Worm (Caenorhabditis elegans) whole organism, L1 larva: ENCODE measurements around the gene nstp-10.

Source experiments
- F16B12.6 ChIP-seq: fragments of 150-350 bp; optimal IDR thresholded peaks from 2 replicates; lab custom pipeline; 2014; ENCODE audit warnings: missing biosample characterization, missing genetic modification characterization
- aha-1 ChIP-seq: fragments of 150-350 bp; optimal IDR thresholded peaks from 2 replicates; lab custom pipeline; 2014; ENCODE audit warnings: missing biosample characterization, missing genetic modification characterization
- blmp-1 ChIP-seq: fragments of 150-350 bp; optimal IDR thresholded peaks from 2 replicates; lab custom pipeline; 2014; ENCODE audit warnings: missing biosample characterization, missing genetic modification characterization
- ceh-8 ChIP-seq: fragments of 200-800 bp; sonication (Bioruptor generic); optimal IDR thresholded peaks from 2 replicates; lab custom pipeline; 2018; ENCODE audit warnings: mild to moderate bottlenecking, missing genetic modification characterization, moderate library complexity, missing compliant biosample characterization
- ceh-82 ChIP-seq, 3 experiments: fragments of 150-350 bp in 1 of 3; sonication (generic microtip) in 2 of 3; optimal IDR thresholded peaks; 2 replicates each; lab custom pipeline; 2014 to 2017; ENCODE audit warnings: missing biosample characterization in 3 of 3, missing genetic modification characterization in 3 of 3
- ceh-88 ChIP-seq: fragments of 200-800 bp; sonication (Bioruptor generic); IDR thresholded peaks from 2 replicates; pipeline ENCODE4 v1.3.6; 2022; ENCODE audit warnings: missing genetic modification characterization, missing compliant biosample characterization
- ceh-90 ChIP-seq: sonication (generic microtip); optimal IDR thresholded peaks from 2 replicates; lab custom pipeline; 2016; ENCODE audit warnings: missing genetic modification characterization, missing compliant biosample characterization
- dpl-1 ChIP-seq, 3 experiments: fragments of 150-350 bp in 2 of 3; sonication (generic microtip) in 1 of 3; optimal IDR thresholded peaks; 2 replicates each; lab custom pipeline; 2014 to 2017; ENCODE audit warnings: missing biosample characterization in 3 of 3, missing genetic modification characterization in 3 of 3, missing genetic modification reagents in 3 of 3
- dsc-1 ChIP-seq: sonication (generic microtip); optimal IDR thresholded peaks from 2 replicates; lab custom pipeline; 2016; ENCODE audit warnings: mild to moderate bottlenecking, missing genetic modification characterization, missing compliant biosample characterization
- efl-1 ChIP-seq, 4 experiments: fragments of 150-350 bp; optimal IDR thresholded peaks in 3 of 4; peaks in 1 of 4; 1 replicate in 1 of 4; 2 replicates in 3 of 4; lab custom pipeline; 2014; ENCODE audit warnings: missing biosample characterization in 2 of 4, missing genetic modification characterization in 2 of 4, missing genetic modification reagents in 2 of 4
- elt-2 ChIP-seq: sonication (generic microtip); optimal IDR thresholded peaks from 2 replicates; lab custom pipeline; 2016; ENCODE audit warnings: missing genetic modification characterization, mild to moderate bottlenecking, inconsistent platforms, missing compliant biosample characterization, missing genetic modification reagents
- elt-3 ChIP-seq, 6 experiments: fragments of 150-350 bp in 1 of 6; sonication (generic microtip); optimal IDR thresholded peaks; 2 replicates each; lab custom pipeline; 2017 to 2018; ENCODE audit warnings: missing biosample characterization in 6 of 6, missing genetic modification characterization in 6 of 6, inconsistent platforms in 1 of 6
- grh-1 ChIP-seq: fragments of 200-800 bp; sonication (Bioruptor generic); IDR thresholded peaks from 2 replicates; pipeline ENCODE4 v1.3.6; 2022; ENCODE audit warnings: missing genetic modification reagents, missing genetic modification characterization, missing compliant biosample characterization
- hlh-4 ChIP-seq: sonication (generic microtip); optimal IDR thresholded peaks from 2 replicates; lab custom pipeline; 2016; ENCODE audit warnings: mild to moderate bottlenecking, missing genetic modification characterization, missing compliant biosample characterization
- hpl-2 ChIP-seq: fragments of 150-350 bp; optimal IDR thresholded peaks from 2 replicates; lab custom pipeline; 2014; ENCODE audit warnings: missing biosample characterization, missing genetic modification reagents, missing genetic modification characterization
- lin-13 ChIP-seq: fragments of 150-350 bp; optimal IDR thresholded peaks from 2 replicates; lab custom pipeline; 2014; ENCODE audit warnings: missing biosample characterization, missing genetic modification reagents, missing genetic modification characterization
- lin-14 ChIP-seq: fragments of 200-800 bp; sonication (Bioruptor generic); optimal IDR thresholded peaks from 2 replicates; lab custom pipeline; 2018; ENCODE audit warnings: mild to moderate bottlenecking, missing genetic modification characterization, moderate library complexity, missing compliant biosample characterization
- lin-15B ChIP-seq: fragments of 150-350 bp; sonication (generic microtip); optimal IDR thresholded peaks from 3 replicates; lab custom pipeline; 2014; ENCODE audit warnings: missing biosample characterization, missing genetic modification characterization
- lin-35 ChIP-seq, 2 experiments: fragments of 150-350 bp; optimal IDR thresholded peaks; 2 replicates each; lab custom pipeline; 2014; ENCODE audit warnings: missing biosample characterization in 2 of 2, missing genetic modification characterization in 2 of 2, missing genetic modification reagents in 2 of 2
- lsy-2 ChIP-seq, 2 experiments: fragments of 150-350 bp; optimal IDR thresholded peaks; 2 replicates each; lab custom pipeline; 2014; ENCODE audit warnings: missing biosample characterization in 2 of 2, missing genetic modification characterization in 2 of 2
- mab-9 ChIP-seq: fragments of 200-800 bp; sonication (Bioruptor generic); IDR thresholded peaks from 2 replicates; pipeline ENCODE4 v1.3.6; 2022; ENCODE audit warnings: missing genetic modification reagents, missing genetic modification characterization, missing compliant biosample characterization
- mdl-1 ChIP-seq, 2 experiments: fragments of 150-350 bp; optimal IDR thresholded peaks; 2 replicates each; lab custom pipeline; 2014 to 2017; ENCODE audit warnings: missing biosample characterization in 2 of 2, missing genetic modification characterization in 2 of 2, inconsistent platforms in 1 of 2
- nhr-19 ChIP-seq: fragments of 200-800 bp; sonication (Bioruptor generic); conservative IDR thresholded peaks from 2 replicates; pipeline ENCODE4 v1.3.6; 2022; ENCODE audit warnings: missing genetic modification characterization, missing compliant biosample characterization
- nhr-20 ChIP-seq: sonication (generic microtip); optimal IDR thresholded peaks from 2 replicates; lab custom pipeline; 2016; ENCODE audit warnings: mild to moderate bottlenecking, missing genetic modification characterization, missing compliant biosample characterization
- nhr-47 ChIP-seq: sonication (generic microtip); optimal IDR thresholded peaks from 2 replicates; lab custom pipeline; 2016; ENCODE audit warnings: mild to moderate bottlenecking, missing genetic modification characterization, moderate library complexity, missing compliant biosample characterization
- nhr-77 ChIP-seq: fragments of 150-350 bp; optimal IDR thresholded peaks from 2 replicates; lab custom pipeline; 2014; ENCODE audit warnings: missing biosample characterization, missing genetic modification characterization
- nhr-85 ChIP-seq: sonication (generic microtip); peaks from one replicate; lab custom pipeline; 2016; ENCODE audit warnings: missing genetic modification characterization, inconsistent platforms, missing compliant biosample characterization
- nhr-90 ChIP-seq: sonication (generic microtip); optimal IDR thresholded peaks from 2 replicates; lab custom pipeline; 2016; ENCODE audit warnings: mild to moderate bottlenecking, missing genetic modification characterization, missing compliant biosample characterization; ENCODE audit not compliant: poor library complexity
- skn-1 ChIP-seq: fragments of 150-350 bp; optimal IDR thresholded peaks from 2 replicates; lab custom pipeline; 2014; ENCODE audit warnings: missing biosample characterization, missing genetic modification characterization
- snpc-4 ChIP-seq: fragments of 150-350 bp; optimal IDR thresholded peaks from 2 replicates; lab custom pipeline; 2014; ENCODE audit warnings: missing biosample characterization, missing genetic modification characterization
- sox-4 ChIP-seq: sonication (generic microtip); optimal IDR thresholded peaks from 2 replicates; lab custom pipeline; 2016; ENCODE audit warnings: missing genetic modification characterization, missing compliant biosample characterization
- sup-37 ChIP-seq: fragments of 200-800 bp; sonication (Bioruptor generic); optimal IDR thresholded peaks from 2 replicates; lab custom pipeline; 2018; ENCODE audit warnings: mild to moderate bottlenecking, missing genetic modification characterization, missing compliant biosample characterization
- swsn-7 ChIP-seq: sonication (generic microtip); optimal IDR thresholded peaks from 2 replicates; lab custom pipeline; 2016; ENCODE audit warnings: missing genetic modification characterization, missing compliant biosample characterization
- tbx-2 ChIP-seq: sonication (generic microtip); optimal IDR thresholded peaks from 2 replicates; lab custom pipeline; 2016; ENCODE audit warnings: missing genetic modification characterization, missing compliant biosample characterization
- tlp-1 ChIP-seq: fragments of 150-350 bp; optimal IDR thresholded peaks from 2 replicates; lab custom pipeline; 2014; ENCODE audit warnings: missing biosample characterization, missing genetic modification characterization
- unc-86 ChIP-seq: sonication (generic microtip); optimal IDR thresholded peaks from 2 replicates; lab custom pipeline; 2016; ENCODE audit warnings: missing genetic modification characterization, missing compliant biosample characterization
- unc-98 ChIP-seq: fragments of 200-800 bp; sonication (Bioruptor generic); IDR thresholded peaks from 2 replicates; pipeline ENCODE4 v1.3.6; 2022; ENCODE audit warnings: missing genetic modification characterization, missing compliant biosample characterization
- zag-1 ChIP-seq: fragments of 150-350 bp; optimal IDR thresholded peaks from 2 replicates; lab custom pipeline; 2014; ENCODE audit warnings: missing biosample characterization, missing genetic modification characterization
- ztf-11 ChIP-seq, 2 experiments: sonication (generic microtip); optimal IDR thresholded peaks; 2 replicates each; lab custom pipeline; 2016 to 2017; ENCODE audit warnings: missing genetic modification characterization in 2 of 2, missing biosample characterization in 1 of 2, missing compliant biosample characterization in 1 of 2
- ztf-4 ChIP-seq: fragments of 150-350 bp; optimal IDR thresholded peaks from 2 replicates; lab custom pipeline; 2014; ENCODE audit warnings: missing biosample characterization, missing genetic modification characterization

Gene nstp-10

DNA sequence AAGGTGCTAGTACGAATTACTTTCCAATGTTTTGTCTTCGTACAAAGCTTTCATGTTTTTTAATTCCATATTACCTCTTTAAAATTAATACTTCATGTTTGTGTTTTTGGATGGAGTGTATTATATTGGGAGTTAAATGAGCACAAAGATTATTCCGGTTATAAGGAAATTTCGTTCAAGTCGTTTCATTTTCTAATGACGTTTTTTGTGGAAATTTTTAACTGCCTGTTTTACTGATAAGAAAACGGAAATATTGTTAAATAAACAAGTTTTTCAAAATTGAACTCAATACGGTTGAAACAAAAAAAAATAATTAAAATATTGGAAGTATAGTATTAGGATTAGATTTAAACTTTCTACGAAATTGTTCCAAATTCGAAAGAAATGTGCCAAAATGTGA is 22.3 kb downstream of the nstp-10 start:
- TF ChIP-seq ceh-90 (tag; lab: Kevin White, UChicago), result no peak
- no peak for TF ChIP-seq sup-37 (GFP tag; lab: Kevin White, UChicago)

DNA sequence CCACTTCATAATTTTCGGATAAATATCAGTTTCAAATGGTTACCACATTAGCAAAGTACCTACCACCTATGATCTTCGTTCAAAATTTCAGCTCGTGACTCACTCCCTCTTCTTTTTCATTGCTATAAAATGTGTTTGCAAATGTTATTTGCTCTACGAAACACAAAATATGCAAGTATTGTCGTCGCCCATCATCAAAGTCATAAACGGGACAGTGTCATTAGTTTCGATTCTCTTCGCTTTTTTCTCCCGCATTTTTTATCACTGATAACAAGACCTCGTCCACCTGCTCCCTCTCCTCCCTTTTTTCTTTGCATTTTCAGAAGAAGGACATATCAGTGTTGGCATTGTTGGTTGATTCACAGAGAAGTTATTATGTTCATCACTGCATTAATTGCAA is 23.2 kb downstream of the nstp-10 start, which contains the start of gene C50F4.1:
Gene C50F4.1, plus strand, starts transcription at position 324 of the 400 bp plus-strand sequence.
- peak in 1 of 2 experiments; percentile 7 for TF ChIP-seq lin-35 (GFP tag; optimal IDR thresholded peaks at IDR 0.05; lab: Kevin White, UChicago)
- peak; percentile 77 for TF ChIP-seq elt-2
- TF ChIP-seq nhr-20 (tag; lab: Kevin White, UChicago), result peak; percentile 11
- TF ChIP-seq ceh-82 (tag; optimal IDR thresholded peaks at IDR 0.05; lab: Kevin White, UChicago), result no peak
- TF ChIP-seq efl-1 (optimal IDR thresholded peaks at IDR 0.05; lab: Kevin White, UChicago), result no peak
- TF ChIP-seq efl-1 (GFP tag; optimal IDR thresholded peaks at IDR 0.05 in 1 of 2; lab: Kevin White, UChicago), result peak in 1 of 2 experiments; percentile 41

DNA sequence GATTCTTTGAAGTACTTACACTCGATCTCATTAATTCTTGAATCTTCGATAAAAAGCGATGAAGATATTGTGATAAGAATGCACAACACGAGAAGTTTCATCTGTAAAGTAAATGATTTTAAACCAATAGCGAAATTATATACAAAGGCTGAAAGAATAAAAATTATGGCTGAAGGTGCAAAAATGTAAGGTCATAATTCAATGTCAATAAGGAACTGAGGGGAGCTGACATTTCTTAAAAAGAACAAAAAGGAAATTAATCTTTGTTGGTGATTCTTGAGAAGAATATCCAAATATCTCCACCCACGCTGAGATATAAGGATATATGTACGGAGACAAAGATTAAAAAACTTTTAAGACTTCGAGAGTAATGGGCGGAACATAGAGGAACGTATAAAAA is 25.5 kb downstream of the nstp-10 start, which contains the start of gene C50F4.9:
Gene C50F4.9, minus strand, starts transcription at position 101 of the 400 bp plus-strand sequence.
- no peak for TF ChIP-seq efl-1 (optimal IDR thresholded peaks at IDR 0.05; lab: Kevin White, UChicago)
- no peak for TF ChIP-seq efl-1 (GFP tag; optimal IDR thresholded peaks at IDR 0.05 in 1 of 2; lab: Kevin White, UChicago)
- no peak for TF ChIP-seq ztf-11 (tag; optimal IDR thresholded peaks at IDR 0.05; lab: Kevin White, UChicago)
- no peak for TF ChIP-seq lin-13
- no peak for TF ChIP-seq ceh-8 (GFP tag; lab: Kevin White, UChicago)
- TF ChIP-seq F16B12.6 (tag; lab: Kevin White, UChicago), result no peak
- TF ChIP-seq aha-1 (tag; lab: Kevin White, UChicago), result no peak
- TF ChIP-seq tlp-1 (tag; lab: Kevin White, UChicago), result no peak
- TF ChIP-seq snpc-4 (tag; lab: Kevin White, UChicago), result no peak
- TF ChIP-seq mab-9 (GFP tag; lab: Robert Waterston, UW), result no peak
- no peak for TF ChIP-seq sox-4 (tag; lab: Kevin White, UChicago)
- no peak for TF ChIP-seq dsc-1
- TF ChIP-seq unc-98, result no peak
- no peak for TF ChIP-seq ceh-88 (GFP tag; lab: Robert Waterston, UW)
- no peak for TF ChIP-seq hpl-2 (GFP tag; lab: Kevin White, UChicago)
- TF ChIP-seq unc-86 (tag; lab: Kevin White, UChicago), result no peak
- TF ChIP-seq hlh-4, result no peak
- TF ChIP-seq zag-1 (tag; lab: Kevin White, UChicago), result no peak
- TF ChIP-seq lin-14 (GFP tag; lab: Kevin White, UChicago), result no peak

DNA sequence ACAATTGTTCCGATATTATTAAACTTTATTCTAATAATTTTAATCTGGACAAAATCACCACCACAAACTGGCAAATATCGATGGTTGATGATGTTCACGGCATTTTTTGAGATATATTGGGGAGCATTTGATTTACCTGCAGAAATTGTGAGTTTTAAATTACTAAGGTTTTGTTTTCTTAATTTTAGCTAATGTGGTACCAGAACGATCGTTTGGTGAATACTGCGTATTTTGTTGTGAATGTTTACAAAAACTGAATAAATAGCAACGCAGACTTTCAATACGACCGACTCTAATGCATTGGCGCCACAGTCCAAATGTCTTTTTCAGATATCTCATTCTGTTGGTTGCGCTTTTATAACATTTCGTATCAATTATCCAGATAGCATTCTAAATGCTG is 27.9 kb downstream of the nstp-10 start:
- TF ChIP-seq efl-1 (optimal IDR thresholded peaks at IDR 0.05; lab: Kevin White, UChicago), result no peak
- peak in 1 of 2 experiments; percentile 52 for TF ChIP-seq efl-1 (GFP tag; optimal IDR thresholded peaks at IDR 0.05 in 1 of 2; lab: Kevin White, UChicago)
- TF ChIP-seq skn-1, result no peak
- TF ChIP-seq, all 84 proteins: peak for 1

DNA sequence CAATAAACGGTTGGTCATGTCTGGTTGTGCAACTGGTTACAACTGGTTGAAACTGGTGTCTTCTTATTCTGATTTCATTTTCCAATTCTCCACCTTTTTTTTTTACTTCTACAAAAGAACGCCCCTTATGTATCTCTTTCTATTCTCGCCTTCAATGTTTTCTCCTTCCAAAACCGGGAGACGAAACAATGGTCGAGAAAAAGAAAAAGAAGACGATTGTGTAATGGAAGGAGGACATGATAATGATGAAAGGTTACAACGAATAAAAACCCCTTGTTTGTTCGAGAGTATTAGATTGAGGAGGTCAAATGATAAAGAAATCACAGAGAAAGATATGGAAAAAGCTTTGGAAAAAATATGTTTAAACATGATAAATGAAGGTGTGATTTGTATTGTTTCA is 30.8 kb downstream of the nstp-10 start, which contains the start of gene C50F4.8:
Gene C50F4.8, minus strand, starts transcription at position 28 of the 400 bp plus-strand sequence.
- peak; percentile 2 for TF ChIP-seq lin-14 (GFP tag; lab: Kevin White, UChicago)
- peak; percentile 89 for TF ChIP-seq blmp-1 (tag; lab: Kevin White, UChicago)
- peak; percentile 67 for TF ChIP-seq nhr-85 (tag; lab: Kevin White, UChicago)
- TF ChIP-seq swsn-7 (tag; lab: Kevin White, UChicago), result no peak
- peak in 1 of 6 experiments; percentile 49 for TF ChIP-seq elt-3 (tag; optimal IDR thresholded peaks at IDR 0.05; lab: Kevin White, UChicago)
- TF ChIP-seq, all 84 proteins: peak for 4

DNA sequence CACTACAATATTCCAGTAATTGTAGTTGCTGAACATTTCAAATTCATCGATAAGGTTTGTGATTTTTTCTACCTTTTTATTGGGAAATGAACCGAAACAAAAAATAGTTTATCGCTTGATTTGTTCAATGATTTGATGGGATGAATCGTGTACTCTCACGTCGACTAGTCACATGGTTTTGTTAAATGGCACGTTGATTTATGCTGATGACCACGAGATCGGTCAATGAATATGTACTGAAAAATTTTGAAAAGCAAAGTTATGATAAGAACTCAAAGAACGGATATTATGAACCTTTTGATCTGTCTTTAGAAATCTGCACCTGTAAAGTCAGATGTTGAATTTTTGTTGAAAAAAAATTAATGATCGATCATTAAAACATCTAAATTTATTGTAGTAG is 33.4 kb downstream of the nstp-10 start:
- no peak for TF ChIP-seq ztf-4 (tag; lab: Kevin White, UChicago)
- TF ChIP-seq lsy-2 (tag; optimal IDR thresholded peaks at IDR 0.05; lab: Kevin White, UChicago), result peak; percentile 15 to 60
- peak; percentile 95 for TF ChIP-seq nhr-19 (GFP tag; lab: Robert Waterston, UW)
- TF ChIP-seq grh-1, result peak; percentile 53; the same call in 1 of the 2 replicates
- TF ChIP-seq tbx-2 (tag; lab: Kevin White, UChicago), result peak; percentile 78
- TF ChIP-seq nhr-90, result peak; percentile 87
- TF ChIP-seq efl-1 (optimal IDR thresholded peaks at IDR 0.05; lab: Kevin White, UChicago), result peak in 1 of 2 experiments; percentile 21
- peak in 1 of 2 experiments; percentile 90 for TF ChIP-seq efl-1 (GFP tag; optimal IDR thresholded peaks at IDR 0.05 in 1 of 2; lab: Kevin White, UChicago)
- peak in 1 of 2 experiments; percentile 85 for TF ChIP-seq mdl-1 (tag; optimal IDR thresholded peaks at IDR 0.05; lab: Kevin White, UChicago)
- peak in 1 of 3 experiments; percentile 58 for TF ChIP-seq dpl-1 (GFP tag; optimal IDR thresholded peaks at IDR 0.05; lab: Kevin White, UChicago)
- TF ChIP-seq lin-15B, result no peak
- no peak for TF ChIP-seq nhr-77
- peak; percentile 48; the same call in 1 of the 2 replicates for TF ChIP-seq mab-9 (GFP tag; lab: Robert Waterston, UW)
- peak; percentile 36 for TF ChIP-seq lin-13
- peak; percentile 17 for TF ChIP-seq sox-4 (tag; lab: Kevin White, UChicago)
- peak; percentile 85 for TF ChIP-seq blmp-1 (tag; lab: Kevin White, UChicago)
- no peak for TF ChIP-seq hlh-4
- peak; percentile 69 for TF ChIP-seq nhr-47 (tag; lab: Kevin White, UChicago)
